Fruit fly (Drosophila melanogaster): ENCODE data around the gene CG43115.

DNA sequence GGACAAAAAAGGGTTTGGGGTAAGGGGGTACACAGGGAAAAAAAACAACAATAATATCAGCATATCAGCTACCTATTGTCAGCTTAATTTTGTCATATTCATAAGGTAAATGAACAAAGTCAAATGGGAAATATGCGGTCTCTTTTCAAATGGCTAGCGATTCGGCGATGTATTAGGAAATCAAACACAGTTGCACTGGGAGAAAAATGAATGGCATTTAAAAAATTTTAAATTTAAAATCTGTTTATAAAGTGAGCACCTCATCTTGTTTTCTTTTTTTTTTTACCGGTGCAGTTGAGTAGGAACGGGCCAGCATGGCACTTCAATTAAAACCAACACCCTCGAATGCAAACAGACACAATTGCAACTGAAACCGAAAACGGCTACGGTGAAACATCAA, 12.2 kb downstream of the CG43115 start:
- TF ChIP-seq ttk (GFP tag; IDR thresholded peaks at IDR 0.05) (no peak), CG2875 (GFP tag; optimal IDR thresholded peaks at IDR 0.05) (no peak), slou (GFP tag; optimal IDR thresholded peaks at IDR 0.05) (no peak), CG17829 (tag; optimal IDR thresholded peaks at IDR 0.05) (no peak), CG17328 (GFP tag; IDR thresholded peaks at IDR 0.05) (no peak), CG9876 (GFP tag; optimal IDR thresholded peaks at IDR 0.05) (no peak), ro (GFP tag; IDR thresholded peaks at IDR 0.05) (no peak), cas (GFP tag; IDR thresholded peaks at IDR 0.05) (no peak), Dll (GFP tag; IDR thresholded peaks at IDR 0.05; ENCODE audit: partially characterized antibody) (no peak)

Measured in whole organism, embryonic.